Fruit fly (Drosophila melanogaster) whole organism, embryonic: Measurements from ENCODE around the gene CG13949.

ENCODE experiments used
- ATbp ChIP-seq: fragments of 200-800 bp; sonication (Bioruptor generic); optimal IDR thresholded peaks from 2 replicates; lab custom pipeline; 2017; ENCODE audit warnings: missing biosample characterization, mild to moderate bottlenecking, missing genetic modification characterization, missing genetic modification reagents
- Ada2b ChIP-seq: fragments of 200-800 bp; sonication (Bioruptor generic); IDR thresholded peaks from 2 replicates; pipeline ENCODE4 v1.3.6; 2022; ENCODE audit warnings: missing biosample characterization, missing genetic modification characterization
- Aef1 ChIP-seq: fragments of 200-800 bp; sonication (Bioruptor generic); IDR thresholded peaks from 3 replicates; pipeline ENCODE4 v1.3.6; 2022; ENCODE audit warnings: missing biosample characterization, missing genetic modification characterization
- B-H1 ChIP-seq: fragments of 200-800 bp; sonication (Bioruptor generic); IDR thresholded peaks from 3 replicates; pipeline ENCODE4 v1.3.6; 2022; ENCODE audit warnings: missing biosample characterization, missing genetic modification characterization
- CG10209 ChIP-seq: fragments of 200-800 bp; sonication (Bioruptor generic); optimal IDR thresholded peaks from 3 replicates; lab custom pipeline; 2017; ENCODE audit warnings: missing biosample characterization, mild to moderate bottlenecking, missing genetic modification characterization, missing genetic modification reagents
- CG10565 ChIP-seq: fragments of 200-800 bp; sonication (Bioruptor generic); optimal IDR thresholded peaks from 3 replicates; lab custom pipeline; 2016; ENCODE audit warnings: missing biosample characterization, mild to moderate bottlenecking, missing genetic modification characterization
- CG11456 ChIP-seq: fragments of 200-800 bp; sonication (Bioruptor generic); IDR thresholded peaks from 3 replicates; pipeline ENCODE4 v1.3.6; 2022; ENCODE audit warnings: missing biosample characterization, missing genetic modification characterization
- CG12155 ChIP-seq: fragments of 200-800 bp; sonication (Bioruptor generic); optimal IDR thresholded peaks from 3 replicates; lab custom pipeline; 2016; ENCODE audit warnings: missing biosample characterization, missing genetic modification characterization
- CG12236 ChIP-seq: fragments of 200-800 bp; sonication (Bioruptor generic); optimal IDR thresholded peaks from 2 replicates; lab custom pipeline; 2016; ENCODE audit warnings: missing biosample characterization, missing genetic modification characterization
- CG12659 ChIP-seq: fragments of 200-800 bp; sonication (Bioruptor generic); optimal IDR thresholded peaks from 3 replicates; lab custom pipeline; 2017; ENCODE audit warnings: mild to moderate bottlenecking, missing biosample characterization, missing genetic modification reagents, missing genetic modification characterization
- CG13296 ChIP-seq: fragments of 200-800 bp; sonication (Bioruptor generic); optimal IDR thresholded peaks from 3 replicates; lab custom pipeline; 2018; ENCODE audit warnings: missing biosample characterization, mild to moderate bottlenecking, missing genetic modification characterization
- CG13894 ChIP-seq: fragments of 200-800 bp; sonication (Bioruptor generic); optimal IDR thresholded peaks from 3 replicates; lab custom pipeline; 2018; ENCODE audit warnings: missing biosample characterization, mild to moderate bottlenecking, missing genetic modification characterization, moderate library complexity
- CG15073 ChIP-seq: fragments of 200-800 bp; sonication (Bioruptor generic); optimal IDR thresholded peaks from 2 replicates; lab custom pipeline; 2016; ENCODE audit warnings: missing biosample characterization, missing genetic modification characterization
- CG16813 ChIP-seq: fragments of 200-800 bp; sonication (Bioruptor generic); IDR thresholded peaks from 3 replicates; pipeline ENCODE4 v1.3.6; 2022; ENCODE audit warnings: missing biosample characterization, missing genetic modification characterization; ENCODE audit not compliant: partially characterized antibody
- CG17186 ChIP-seq: fragments of 200-800 bp; sonication (Bioruptor generic); optimal IDR thresholded peaks from 3 replicates; lab custom pipeline; 2017; ENCODE audit warnings: missing biosample characterization, missing genetic modification reagents, missing genetic modification characterization
- CG2116 ChIP-seq: fragments of 200-800 bp; sonication (Bioruptor generic); optimal IDR thresholded peaks from 3 replicates; lab custom pipeline; 2018; ENCODE audit warnings: missing biosample characterization, mild to moderate bottlenecking, missing genetic modification characterization
- CG30403 ChIP-seq: fragments of 200-800 bp; sonication (Bioruptor generic); optimal IDR thresholded peaks from 3 replicates; lab custom pipeline; 2016; ENCODE audit warnings: missing biosample characterization, missing genetic modification characterization
- CG34422 ChIP-seq: fragments of 200-800 bp; sonication (Bioruptor generic); IDR thresholded peaks from 3 replicates; pipeline ENCODE4 v1.3.6; 2022; ENCODE audit warnings: missing biosample characterization, missing genetic modification characterization
- CG42726 ChIP-seq: fragments of 200-800 bp; sonication (Bioruptor generic); IDR thresholded peaks from 2 replicates; pipeline ENCODE4 v1.3.6; 2022; ENCODE audit warnings: missing biosample characterization, missing genetic modification characterization; ENCODE audit not compliant: partially characterized antibody
- CG6813 ChIP-seq: fragments of 200-800 bp; sonication (Bioruptor generic); optimal IDR thresholded peaks from 2 replicates; lab custom pipeline; 2017; ENCODE audit warnings: missing biosample characterization, missing genetic modification characterization, mild to moderate bottlenecking, moderate library complexity, missing genetic modification reagents
- CG8765 ChIP-seq: fragments of 200-800 bp; sonication (Bioruptor generic); IDR thresholded peaks from 2 replicates; pipeline ENCODE4 v1.3.6; 2022; ENCODE audit warnings: missing biosample characterization, missing genetic modification characterization
- Drgx ChIP-seq: fragments of 200-800 bp; sonication (Bioruptor generic); IDR thresholded peaks from 2 replicates; pipeline ENCODE4 v1.3.6; 2022; ENCODE audit warnings: missing biosample characterization, missing genetic modification characterization
- Ets97D ChIP-seq: fragments of 200-800 bp; sonication (Bioruptor generic); optimal IDR thresholded peaks from 3 replicates; lab custom pipeline; 2016; ENCODE audit warnings: missing biosample characterization, missing genetic modification characterization
- Fer1 ChIP-seq: fragments of 200-800 bp; sonication (Bioruptor generic); optimal IDR thresholded peaks from 2 replicates; lab custom pipeline; 2017; ENCODE audit warnings: missing biosample characterization, mild to moderate bottlenecking, missing genetic modification characterization
- MBD-R2 ChIP-seq: fragments of 200-800 bp; sonication (Bioruptor generic); IDR thresholded peaks from 2 replicates; pipeline ENCODE4 v1.3.6; 2022; ENCODE audit warnings: missing biosample characterization, missing genetic modification characterization
- NFAT ChIP-seq: fragments of 200-800 bp; sonication (Bioruptor generic); IDR thresholded peaks from 2 replicates; pipeline ENCODE4 v1.3.6; 2022; ENCODE audit warnings: missing biosample characterization, missing genetic modification characterization
- Oli ChIP-seq: fragments of 200-800 bp; sonication (Bioruptor generic); optimal IDR thresholded peaks from 2 replicates; lab custom pipeline; 2018; ENCODE audit warnings: missing biosample characterization, mild to moderate bottlenecking, missing genetic modification characterization, moderate library complexity
- Pdp1 ChIP-seq, 2 experiments: fragments of 200-800 bp; sonication (Bioruptor generic); optimal IDR thresholded peaks; 3 replicates each; lab custom pipeline; 2016; ENCODE audit warnings: missing biosample characterization in 2 of 2, missing genetic modification characterization in 2 of 2, mild to moderate bottlenecking in 1 of 2, moderate library complexity in 1 of 2
- Sry-β ChIP-seq: fragments of 200-800 bp; sonication (Bioruptor generic); optimal IDR thresholded peaks from 2 replicates; lab custom pipeline; 2018; ENCODE audit warnings: missing biosample characterization, mild to moderate bottlenecking, missing genetic modification characterization, moderate library complexity
- abd-A ChIP-seq: fragments of 200-800 bp; sonication (Bioruptor generic); optimal IDR thresholded peaks from 3 replicates; lab custom pipeline; 2019; ENCODE audit warnings: missing biosample characterization, mild to moderate bottlenecking, missing genetic modification characterization, moderate library complexity
- aop ChIP-seq: fragments of 200-800 bp; sonication (Bioruptor generic); IDR thresholded peaks from 2 replicates; pipeline ENCODE4 v1.3.6; 2022; ENCODE audit warnings: missing biosample characterization, missing genetic modification characterization
- bcd ChIP-seq: fragments of 200-800 bp; sonication (Bioruptor generic); optimal IDR thresholded peaks from 2 replicates; lab custom pipeline; 2017; ENCODE audit warnings: missing biosample characterization, mild to moderate bottlenecking, missing genetic modification characterization
- esg ChIP-seq: fragments of 200-800 bp; sonication (Bioruptor generic); conservative IDR thresholded peaks from 2 replicates; pipeline ENCODE4 v1.3.6; 2022; ENCODE audit warnings: missing biosample characterization, missing genetic modification characterization
- eve ChIP-seq, 2 experiments: fragments of >200 bp; optimal IDR thresholded peaks; 2 replicates each; lab custom pipeline; 2017; ENCODE audit warnings: missing biosample characterization in 2 of 2, missing genetic modification characterization in 2 of 2
- fd96Cb ChIP-seq: fragments of 200-800 bp; sonication (Bioruptor generic); optimal IDR thresholded peaks from 2 replicates; lab custom pipeline; 2018; ENCODE audit warnings: missing biosample characterization, mild to moderate bottlenecking, missing genetic modification characterization, moderate library complexity
- h ChIP-seq: fragments of >200 bp; optimal IDR thresholded peaks from 2 replicates; lab custom pipeline; 2017
- ham ChIP-seq: fragments of 200-800 bp; sonication (Bioruptor generic); IDR thresholded peaks from 2 replicates; pipeline ENCODE4 v1.3.6; 2022; ENCODE audit warnings: missing biosample characterization, missing genetic modification characterization
- hkb ChIP-seq, 2 experiments: fragments of 200-800 bp in 1 of 2; fragments of >200 bp in 1 of 2; sonication (Bioruptor generic) in 1 of 2; IDR thresholded peaks in 1 of 2; optimal IDR thresholded peaks in 1 of 2; 2 replicates each; pipeline versions ENCODE4 v1.3.6 to Lab custom; 2017 to 2022; ENCODE audit warnings: missing biosample characterization in 1 of 2, missing genetic modification characterization in 1 of 2
- kah ChIP-seq: fragments of 200-800 bp; sonication (Bioruptor generic); optimal IDR thresholded peaks from 2 replicates; lab custom pipeline; 2018; ENCODE audit warnings: missing biosample characterization, mild to moderate bottlenecking, missing genetic modification characterization
- nerfin-2 ChIP-seq: fragments of 200-800 bp; sonication (Bioruptor generic); IDR thresholded peaks from 2 replicates; pipeline ENCODE4 v1.3.6; 2022; ENCODE audit warnings: missing biosample characterization, missing genetic modification characterization; ENCODE audit not compliant: partially characterized antibody
- oc ChIP-seq: fragments of 200-800 bp; sonication (Bioruptor generic); optimal IDR thresholded peaks from 2 replicates; lab custom pipeline; 2018; ENCODE audit warnings: missing biosample characterization, mild to moderate bottlenecking, missing genetic modification characterization, moderate library complexity
- ro ChIP-seq: fragments of 200-800 bp; sonication (Bioruptor generic); IDR thresholded peaks from 2 replicates; pipeline ENCODE4 v1.3.6; 2022; ENCODE audit warnings: missing biosample characterization, missing genetic modification characterization
- row ChIP-seq: fragments of 200-800 bp; sonication (Bioruptor generic); IDR thresholded peaks from 3 replicates; pipeline ENCODE4 v1.3.6; 2022; ENCODE audit warnings: missing biosample characterization, missing genetic modification characterization
- seq ChIP-seq: fragments of 200-800 bp; sonication (Bioruptor generic); IDR thresholded peaks from 2 replicates; pipeline ENCODE4 v1.3.6; 2022; ENCODE audit warnings: missing biosample characterization, missing genetic modification characterization
- sna ChIP-seq: fragments of 200-800 bp; sonication (Bioruptor generic); IDR thresholded peaks from 2 replicates; pipeline ENCODE4 v1.3.6; 2022; ENCODE audit warnings: missing biosample characterization, missing genetic modification characterization; ENCODE audit not compliant: partially characterized antibody
- sr ChIP-seq: fragments of 200-800 bp; sonication (Bioruptor generic); IDR thresholded peaks from 3 replicates; pipeline ENCODE4 v1.3.6; 2022; ENCODE audit warnings: missing biosample characterization, missing genetic modification characterization
- sug ChIP-seq: fragments of 200-800 bp; optimal IDR thresholded peaks from 2 replicates; lab custom pipeline; 2019; ENCODE audit warnings: missing biosample characterization, mild to moderate bottlenecking, missing genetic modification characterization, moderate library complexity
- tin ChIP-seq: fragments of 200-800 bp; sonication (Bioruptor generic); optimal IDR thresholded peaks from 3 replicates; lab custom pipeline; 2016; ENCODE audit warnings: missing biosample characterization, missing genetic modification characterization
- tio ChIP-seq: fragments of 200-800 bp; sonication (Bioruptor generic); optimal IDR thresholded peaks from 2 replicates; lab custom pipeline; 2017; ENCODE audit warnings: missing biosample characterization, missing genetic modification characterization, inconsistent platforms
- yki ChIP-seq: fragments of >200 bp; optimal IDR thresholded peaks from 3 replicates; lab custom pipeline; 2018
- zen ChIP-seq: fragments of 200-800 bp; sonication (Bioruptor generic); optimal IDR thresholded peaks from 3 replicates; lab custom pipeline; 2018; ENCODE audit warnings: missing biosample characterization, mild to moderate bottlenecking, missing genetic modification characterization, moderate library complexity
- zen2 ChIP-seq: fragments of 200-800 bp; sonication (Bioruptor generic); IDR thresholded peaks from 3 replicates; pipeline ENCODE4 v1.3.6; 2022; ENCODE audit warnings: missing biosample characterization, missing genetic modification characterization; ENCODE audit not compliant: partially characterized antibody

The CG13949 gene

DNA sequence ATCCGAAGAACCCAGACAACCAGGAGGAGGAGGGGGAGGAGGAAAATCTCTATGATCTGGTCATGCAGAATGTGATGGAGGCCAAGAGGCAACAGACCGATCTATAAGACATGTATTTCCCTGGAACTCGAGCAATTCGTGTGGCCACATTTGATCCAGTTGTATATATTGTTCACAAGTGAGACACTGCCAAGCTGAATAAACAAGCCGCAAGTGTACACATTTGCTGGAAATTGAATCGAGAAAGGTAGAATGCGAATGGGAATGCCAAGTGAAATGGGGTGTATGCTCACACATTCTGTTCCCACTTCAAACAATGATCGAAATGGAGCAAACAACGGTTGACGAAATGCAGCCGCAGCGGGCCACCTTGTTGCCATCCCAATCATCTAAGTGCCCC, 864 bp downstream of the CG13949 start (continued):
- TF ChIP-seq Ada2b (no peak), nerfin-2 (GFP tag; lab: Robert Waterston, UW) (no peak), kah (GFP tag; lab: Kevin White, UChicago) (no peak), CG10565 (GFP tag; lab: Kevin White, UChicago) (no peak), CG8765 (GFP tag; lab: Robert Waterston, UW) (no peak), CG13894 (tag; lab: Kevin White, UChicago) (peak; percentile 5), Pdp1 (GFP tag; optimal IDR thresholded peaks at IDR 0.05; lab: Kevin White, UChicago) (no peak), esg (no peak), abd-A (no peak), CG13296 (GFP tag; lab: Kevin White, UChicago) (peak; percentile 14), tin (GFP tag; lab: Kevin White, UChicago) (no peak), CG17186 (GFP tag; lab: Kevin White, UChicago) (no peak), MBD-R2 (GFP tag; lab: Robert Waterston, UW) (no peak), eve (GFP tag; optimal IDR thresholded peaks at IDR 0.05; lab: Kevin White, UChicago) (no peak), bcd (no peak), Sry-β (no peak), CG34422 (GFP tag; lab: Robert Waterston, UW) (no peak), oc (tag; lab: Kevin White, UChicago) (peak; percentile 22), CG42726 (GFP tag; lab: Robert Waterston, UW) (no peak), zen (no peak), CG12659 (GFP tag; lab: Kevin White, UChicago) (no peak), CG11456 (0 out of 3 replicates have a peak, but pooled peaks have one; percentile 3), CG2116 (no peak), CG10209 (peak; percentile 14), ham (no peak), CG6813 (GFP tag; lab: Kevin White, UChicago) (peak; percentile 62), seq (GFP tag; lab: Robert Waterston, UW) (no peak), CG12236 (GFP tag; lab: Kevin White, UChicago) (no peak), CG16813 (GFP tag; lab: Robert Waterston, UW) (no peak), Fer1 (GFP tag; lab: Kevin White, UChicago) (peak; percentile 46), B-H1 (GFP tag; lab: Robert Waterston, UW) (no peak), h (lab: Kevin White, UChicago) (no peak), hkb (optimal IDR thresholded peaks at IDR 0.05; lab: Kevin White, UChicago) (no peak), hkb (GFP tag; IDR thresholded peaks at IDR 0.05; lab: Robert Waterston, UW) (peak; percentile 64; the same call in 1 of the 2 replicates), ATbp (peak; percentile 77), sug (tag; lab: Kevin White, UChicago) (no peak), Drgx (GFP tag; lab: Robert Waterston, UW) (no peak), tio (GFP tag; lab: Kevin White, UChicago) (no peak), aop (GFP tag; lab: Robert Waterston, UW) (no peak), fd96Cb (tag; lab: Kevin White, UChicago) (no peak), CG12155 (GFP tag; lab: Kevin White, UChicago) (no peak), NFAT (no peak), row (no peak), sr (GFP tag; lab: Robert Waterston, UW) (no peak), zen2 (GFP tag; lab: Robert Waterston, UW) (no peak), CG15073 (no peak), Oli (tag; lab: Kevin White, UChicago) (no peak), yki (lab: Kevin White, UChicago) (no peak), Ets97D (no peak), sna (no peak), Aef1 (GFP tag; lab: Robert Waterston, UW) (no peak), CG30403 (no peak), ro (GFP tag; lab: Robert Waterston, UW) (no peak)
